Worm (Caenorhabditis elegans): ENCODE results near the gene pmt-2.

DNA sequence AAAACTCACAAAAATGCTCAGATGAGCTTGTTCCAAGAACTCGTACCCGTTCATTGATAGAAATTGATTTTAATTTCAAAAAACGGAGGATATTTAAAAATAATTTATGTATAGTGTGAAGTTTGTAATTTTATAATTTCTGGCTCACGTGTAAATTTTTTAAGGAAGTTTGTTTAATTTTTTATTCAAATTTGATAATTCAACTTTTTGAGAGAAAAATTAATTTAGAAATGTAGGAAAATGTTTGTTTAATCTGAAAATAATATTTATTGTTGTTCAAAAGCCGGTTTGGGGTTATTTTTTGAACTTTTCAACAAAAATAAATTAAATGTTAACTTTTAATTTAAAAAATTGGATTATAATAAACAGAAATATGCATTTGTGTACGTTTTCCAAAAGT lies 47.7 kb downstream of the pmt-2 start, which contains the start of gene K03B4.6:
- TF ChIP-seq mdl-1 (tag; optimal IDR thresholded peaks at IDR 0.05) (no peak), ama-1 (optimal IDR thresholded peaks at IDR 0.05) (no peak), ztf-11 (tag; optimal IDR thresholded peaks at IDR 0.05) (no peak), nhr-11 (tag; optimal IDR thresholded peaks at IDR 0.05) (no peak), R02D3.7 (tag; optimal IDR thresholded peaks at IDR 0.05) (no peak), nhr-77 (tag; optimal IDR thresholded peaks at IDR 0.05) (no peak)

Measured in whole organism, L2 larva.